Worm (Caenorhabditis elegans): ENCODE data around the gene T27A10.2.

ce11 chrX:3547097-3547496 is 38.7 kb upstream of the T27A10.2 start:
- TF ChIP-seq lin-38 (GFP tag; IDR thresholded peaks at IDR 0.05), result no peak
- no peak for TF ChIP-seq F49E8.2 (tag; optimal IDR thresholded peaks at IDR 0.05; ENCODE audit: borderline replicate concordance)
- TF ChIP-seq fkh-10 (GFP tag; optimal IDR thresholded peaks at IDR 0.05), result no peak
- TF ChIP-seq php-3 (GFP tag; IDR thresholded peaks at IDR 0.05), result no peak
